Fruit fly (Drosophila melanogaster) whole organism, embryonic: ENCODE results near the gene Tengl3.

Experiments
- Ada2b ChIP-seq: fragments of 200-800 bp; sonication (Bioruptor generic); IDR thresholded peaks from 2 replicates; pipeline ENCODE4 v1.3.6; 2022; ENCODE audit warnings: missing biosample characterization, missing genetic modification characterization
- CG10321 ChIP-seq: fragments of 200-800 bp; sonication (Bioruptor generic); IDR thresholded peaks from 2 replicates; pipeline ENCODE4 v1.3.6; 2022; ENCODE audit warnings: missing biosample characterization, missing genetic modification characterization
- CG11695 ChIP-seq: fragments of 200-800 bp; sonication (Bioruptor generic); IDR thresholded peaks from 3 replicates; pipeline ENCODE4 v1.3.6; 2022; ENCODE audit warnings: missing biosample characterization, missing genetic modification characterization
- CG11696 ChIP-seq: fragments of 200-800 bp; sonication (Bioruptor generic); IDR thresholded peaks from 2 replicates; pipeline ENCODE4 v1.3.6; 2022; ENCODE audit warnings: missing biosample characterization, missing genetic modification characterization
- CG11723 ChIP-seq: fragments of 200-800 bp; sonication (Bioruptor generic); optimal IDR thresholded peaks from 2 replicates; lab custom pipeline; 2017; ENCODE audit warnings: missing biosample characterization, mild to moderate bottlenecking, missing genetic modification characterization
- CG12104 ChIP-seq: fragments of 200-800 bp; sonication (Bioruptor generic); optimal IDR thresholded peaks from 3 replicates; lab custom pipeline; 2016; ENCODE audit warnings: missing biosample characterization, missing genetic modification characterization
- CG12219 ChIP-seq: fragments of 200-800 bp; sonication (Bioruptor generic); optimal IDR thresholded peaks from 3 replicates; lab custom pipeline; 2018; ENCODE audit warnings: missing biosample characterization, mild to moderate bottlenecking, missing genetic modification characterization
- CG14014 ChIP-seq: fragments of 200-800 bp; sonication (Bioruptor generic); IDR thresholded peaks from 2 replicates; pipeline ENCODE4 v1.3.6; 2022; ENCODE audit warnings: missing biosample characterization, missing genetic modification characterization
- CG1792 ChIP-seq: fragments of 200-800 bp; sonication (Bioruptor generic); optimal IDR thresholded peaks from 2 replicates; lab custom pipeline; 2016; ENCODE audit warnings: missing biosample characterization, missing genetic modification characterization
- CG30403 ChIP-seq: fragments of 200-800 bp; sonication (Bioruptor generic); optimal IDR thresholded peaks from 3 replicates; lab custom pipeline; 2016; ENCODE audit warnings: missing biosample characterization, missing genetic modification characterization
- CG30431 ChIP-seq: fragments of 200-800 bp; sonication (Bioruptor generic); optimal IDR thresholded peaks from 2 replicates; lab custom pipeline; 2017; ENCODE audit warnings: missing biosample characterization, missing genetic modification characterization
- CG3163 ChIP-seq: fragments of 200-800 bp; sonication (Bioruptor generic); optimal IDR thresholded peaks from 3 replicates; lab custom pipeline; 2016; ENCODE audit warnings: missing biosample characterization, missing genetic modification characterization
- CG7963 ChIP-seq: fragments of 200-800 bp; sonication (Bioruptor generic); IDR thresholded peaks from 3 replicates; pipeline ENCODE4 v1.3.6; 2022; ENCODE audit warnings: missing biosample characterization, missing genetic modification characterization; ENCODE audit not compliant: partially characterized antibody
- CG8281 ChIP-seq: fragments of 200-800 bp; sonication (Bioruptor generic); optimal IDR thresholded peaks from 2 replicates; lab custom pipeline; 2018; ENCODE audit warnings: missing biosample characterization, mild to moderate bottlenecking, missing genetic modification characterization, moderate library complexity
- Camta ChIP-seq: fragments of 200-800 bp; sonication (Bioruptor generic); optimal IDR thresholded peaks from 2 replicates; lab custom pipeline; 2016; ENCODE audit warnings: missing biosample characterization, missing genetic modification characterization
- Chrac-16 ChIP-seq: fragments of 200-800 bp; sonication (Bioruptor generic); optimal IDR thresholded peaks from 3 replicates; lab custom pipeline; 2016; ENCODE audit warnings: missing biosample characterization, missing genetic modification characterization
- Dfd ChIP-seq, 2 experiments: fragments of >200 bp; optimal IDR thresholded peaks; 2 replicates each; lab custom pipeline; 2017; ENCODE audit warnings: missing biosample characterization in 2 of 2, missing genetic modification characterization in 2 of 2
- Dll ChIP-seq: fragments of 200-800 bp; sonication (Bioruptor generic); IDR thresholded peaks from 4 replicates; pipeline ENCODE4 v1.3.6; 2022; ENCODE audit warnings: missing biosample characterization, missing genetic modification characterization; ENCODE audit not compliant: partially characterized antibody
- Dref ChIP-seq: fragments of 200-800 bp; sonication (Bioruptor generic); IDR thresholded peaks from 2 replicates; pipeline ENCODE4 v1.3.6; 2022; ENCODE audit warnings: missing biosample characterization, missing genetic modification characterization
- HLH54F ChIP-seq: fragments of 200-800 bp; sonication (Bioruptor generic); optimal IDR thresholded peaks from 3 replicates; lab custom pipeline; 2016; ENCODE audit warnings: missing biosample characterization, missing genetic modification characterization
- Hand ChIP-seq: fragments of 200-800 bp; sonication (Bioruptor generic); optimal IDR thresholded peaks from 2 replicates; lab custom pipeline; 2017; ENCODE audit warnings: mild to moderate bottlenecking, missing biosample characterization, missing genetic modification reagents, missing genetic modification characterization
- Lhr ChIP-seq: fragments of 200-800 bp; sonication (Bioruptor generic); optimal IDR thresholded peaks from 3 replicates; lab custom pipeline; 2017; ENCODE audit warnings: mild to moderate bottlenecking, missing biosample characterization, missing genetic modification reagents, missing genetic modification characterization
- Mad ChIP-seq: fragments of 200-800 bp; sonication (Bioruptor generic); optimal IDR thresholded peaks from 2 replicates; lab custom pipeline; 2016; ENCODE audit warnings: missing biosample characterization, missing genetic modification characterization
- Opbp ChIP-seq: fragments of 200-800 bp; sonication (Bioruptor generic); IDR thresholded peaks from 3 replicates; pipeline ENCODE4 v1.3.6; 2022; ENCODE audit warnings: missing biosample characterization, missing genetic modification characterization; ENCODE audit not compliant: partially characterized antibody
- Taf1 ChIP-seq: fragments of 200-800 bp; sonication (Bioruptor generic); IDR thresholded peaks from 2 replicates; pipeline ENCODE4 v1.3.6; 2022; ENCODE audit warnings: missing biosample characterization, missing genetic modification characterization
- Usf ChIP-seq: fragments of 200-800 bp; sonication (Bioruptor generic); optimal IDR thresholded peaks from 2 replicates; lab custom pipeline; 2017; ENCODE audit warnings: missing genotype, missing biosample characterization, missing genetic modification characterization
- ash1 ChIP-seq: fragments of 200-800 bp; sonication (Bioruptor generic); optimal IDR thresholded peaks from 2 replicates; lab custom pipeline; 2018; ENCODE audit warnings: missing biosample characterization, mild to moderate bottlenecking, missing genetic modification characterization
- dan ChIP-seq: fragments of 200-800 bp; sonication (Bioruptor generic); IDR thresholded peaks from 2 replicates; pipeline ENCODE4 v1.3.6; 2022; ENCODE audit warnings: missing biosample characterization, missing genetic modification characterization
- danr ChIP-seq: fragments of 200-800 bp; sonication (Bioruptor generic); IDR thresholded peaks from 2 replicates; pipeline ENCODE4 v1.3.6; 2022; ENCODE audit warnings: missing biosample characterization, missing genetic modification characterization
- esg ChIP-seq: fragments of 200-800 bp; sonication (Bioruptor generic); conservative IDR thresholded peaks from 2 replicates; pipeline ENCODE4 v1.3.6; 2022; ENCODE audit warnings: missing biosample characterization, missing genetic modification characterization
- ewg ChIP-seq: fragments of 200-800 bp; sonication (Bioruptor generic); optimal IDR thresholded peaks from 3 replicates; lab custom pipeline; 2017; ENCODE audit warnings: mild to moderate bottlenecking, missing biosample characterization, missing genetic modification reagents, missing genetic modification characterization
- fd3F ChIP-seq: fragments of 200-800 bp; sonication (Bioruptor generic); optimal IDR thresholded peaks from 2 replicates; lab custom pipeline; 2018; ENCODE audit warnings: missing biosample characterization, mild to moderate bottlenecking, missing genetic modification characterization, moderate library complexity
- gem ChIP-seq: fragments of 200-800 bp; sonication (Bioruptor generic); optimal IDR thresholded peaks from 2 replicates; lab custom pipeline; 2019; ENCODE audit warnings: missing biosample characterization, mild to moderate bottlenecking, missing genetic modification characterization, moderate library complexity
- grau ChIP-seq: fragments of 200-800 bp; optimal IDR thresholded peaks from 3 replicates; lab custom pipeline; 2019; ENCODE audit warnings: missing biosample characterization, mild to moderate bottlenecking, missing genetic modification characterization, moderate library complexity
- hkb ChIP-seq, 2 experiments: fragments of 200-800 bp in 1 of 2; fragments of >200 bp in 1 of 2; sonication (Bioruptor generic) in 1 of 2; IDR thresholded peaks in 1 of 2; optimal IDR thresholded peaks in 1 of 2; 2 replicates each; pipeline versions ENCODE4 v1.3.6 to Lab custom; 2017 to 2022; ENCODE audit warnings: missing biosample characterization in 1 of 2, missing genetic modification characterization in 1 of 2
- jigr1 ChIP-seq: fragments of 200-800 bp; sonication (Bioruptor generic); IDR thresholded peaks from 3 replicates; pipeline ENCODE4 v1.3.6; 2022; ENCODE audit warnings: missing biosample characterization, missing genetic modification characterization
- lbe ChIP-seq: fragments of 200-800 bp; sonication (Bioruptor generic); optimal IDR thresholded peaks from 2 replicates; lab custom pipeline; 2016; ENCODE audit warnings: missing biosample characterization, mild to moderate bottlenecking, missing genetic modification characterization
- mirr ChIP-seq: fragments of 200-800 bp; sonication (Bioruptor generic); optimal IDR thresholded peaks from 3 replicates; lab custom pipeline; 2018; ENCODE audit warnings: missing biosample characterization, mild to moderate bottlenecking, missing genetic modification characterization
- mld ChIP-seq: fragments of 200-800 bp; sonication (Bioruptor generic); IDR thresholded peaks from 3 replicates; pipeline ENCODE4 v1.3.6; 2022; ENCODE audit warnings: missing biosample characterization, missing genetic modification characterization; ENCODE audit not compliant: partially characterized antibody
- nerfin-2 ChIP-seq: fragments of 200-800 bp; sonication (Bioruptor generic); IDR thresholded peaks from 2 replicates; pipeline ENCODE4 v1.3.6; 2022; ENCODE audit warnings: missing biosample characterization, missing genetic modification characterization; ENCODE audit not compliant: partially characterized antibody
- p53 ChIP-seq: fragments of 200-800 bp; sonication (Bioruptor generic); optimal IDR thresholded peaks from 2 replicates; lab custom pipeline; 2016; ENCODE audit warnings: missing biosample characterization, missing genetic modification characterization
- repo ChIP-seq: fragments of 200-800 bp; sonication (Bioruptor generic); optimal IDR thresholded peaks from 2 replicates; lab custom pipeline; 2016; ENCODE audit warnings: missing biosample characterization, missing genetic modification characterization
- sc ChIP-seq, 3 experiments: fragments of >200 bp in 2 of 3; fragments of 200-800 bp in 1 of 3; sonication (Bioruptor generic) in 1 of 3; optimal IDR thresholded peaks; 2 replicates in 2 of 3; 3 replicates in 1 of 3; lab custom pipeline; 2017; ENCODE audit warnings: mild to moderate bottlenecking in 1 of 3, missing biosample characterization in 1 of 3, missing genetic modification characterization in 1 of 3, missing genetic modification reagents in 1 of 3
- scrt ChIP-seq: fragments of 200-800 bp; sonication (Bioruptor generic); optimal IDR thresholded peaks from 2 replicates; lab custom pipeline; 2018; ENCODE audit warnings: missing biosample characterization, mild to moderate bottlenecking, missing genetic modification characterization, moderate library complexity
- slou ChIP-seq: fragments of 200-800 bp; sonication (Bioruptor generic); optimal IDR thresholded peaks from 3 replicates; lab custom pipeline; 2016; ENCODE audit warnings: missing biosample characterization, missing genetic modification characterization
- sug ChIP-seq: fragments of 200-800 bp; optimal IDR thresholded peaks from 2 replicates; lab custom pipeline; 2019; ENCODE audit warnings: missing biosample characterization, mild to moderate bottlenecking, missing genetic modification characterization, moderate library complexity
- tap ChIP-seq: fragments of 200-800 bp; optimal IDR thresholded peaks from 3 replicates; lab custom pipeline; 2019; ENCODE audit warnings: missing biosample characterization, mild to moderate bottlenecking, missing genetic modification characterization, moderate library complexity
- tgo ChIP-seq: fragments of 200-800 bp; sonication (Bioruptor generic); IDR thresholded peaks from 3 replicates; pipeline ENCODE4 v1.3.6; 2022; ENCODE audit warnings: missing biosample characterization, missing genetic modification characterization
- ttk ChIP-seq: fragments of 200-800 bp; sonication (Bioruptor generic); IDR thresholded peaks from 2 replicates; pipeline ENCODE4 v2.1.2; 2022; ENCODE audit warnings: missing biosample characterization, missing genetic modification characterization

Gene Tengl3

dm6 chr2L:2201107-2201561 lies 36.9 kb downstream of the Tengl3 start (continued):
- TF ChIP-seq Dll (GFP tag; lab: Robert Waterston, UW) (no peak), CG11695 (GFP tag; lab: Robert Waterston, UW) (peak; percentile 54; the same call in 1 of the 3 replicates), slou (GFP tag; lab: Kevin White, UChicago) (peak; percentile 53), Mad (peak; percentile 42), Dfd (GFP tag; optimal IDR thresholded peaks at IDR 0.05; lab: Kevin White, UChicago) (no peak), jigr1 (GFP tag; lab: Robert Waterston, UW) (no peak), dan (GFP tag; lab: Robert Waterston, UW) (no peak), tap (peak; percentile 85), Dref (GFP tag; lab: Robert Waterston, UW) (no peak), CG7963 (GFP tag; lab: Robert Waterston, UW) (no peak), fd3F (GFP tag; lab: Kevin White, UChicago) (peak; percentile 23), mirr (GFP tag; lab: Kevin White, UChicago) (no peak), CG30431 (GFP tag; lab: Kevin White, UChicago) (peak; percentile 75), ash1 (GFP tag; lab: Kevin White, UChicago) (no peak), CG11696 (0 out of 2 replicates have a peak, but pooled peaks have one; percentile 21), p53 (GFP tag; lab: Kevin White, UChicago) (peak; percentile 33), sug (tag; lab: Kevin White, UChicago) (peak; percentile 32), CG3163 (no peak), Taf1 (GFP tag; lab: Robert Waterston, UW) (no peak), danr (GFP tag; lab: Robert Waterston, UW) (peak; percentile 61; the same call in 1 of the 2 replicates), hkb (optimal IDR thresholded peaks at IDR 0.05; lab: Kevin White, UChicago) (no peak), hkb (GFP tag; IDR thresholded peaks at IDR 0.05; lab: Robert Waterston, UW) (peak; percentile 71), Ada2b (GFP tag; lab: Robert Waterston, UW) (peak; percentile 52), Usf (peak; percentile 67), grau (tag; lab: Kevin White, UChicago) (peak; percentile 75), CG30403 (peak; percentile 87), lbe (GFP tag; lab: Kevin White, UChicago) (peak; percentile 27), ewg (GFP tag; lab: Kevin White, UChicago) (peak; percentile 84), Hand (no peak), CG11723 (GFP tag; lab: Kevin White, UChicago) (peak; percentile 83), nerfin-2 (GFP tag; lab: Robert Waterston, UW) (no peak), HLH54F (GFP tag; lab: Kevin White, UChicago) (peak; percentile 33), CG1792 (GFP tag; lab: Kevin White, UChicago) (peak; percentile 39), gem (peak; percentile 91), scrt (GFP tag; lab: Kevin White, UChicago) (peak; percentile 62), CG8281 (peak; percentile 64), Chrac-16 (peak; percentile 78), Opbp (GFP tag; lab: Robert Waterston, UW) (no peak), CG10321 (GFP tag; lab: Robert Waterston, UW) (0 out of 2 replicates have a peak, but pooled peaks have one; percentile 7), mld (no peak), repo (GFP tag; lab: Kevin White, UChicago) (peak; percentile 50), Lhr (peak; percentile 86), ttk (GFP tag; lab: Robert Waterston, UW) (peak; percentile 45), Camta (peak; percentile 75), esg (GFP tag; lab: Robert Waterston, UW) (peak; percentile 49), CG14014 (GFP tag; lab: Robert Waterston, UW) (0 out of 2 replicates have a peak, but pooled peaks have one; percentile 29), CG12219 (peak; percentile 77), CG12104 (GFP tag; lab: Kevin White, UChicago) (peak; percentile 86), sc (optimal IDR thresholded peaks at IDR 0.05; lab: Kevin White, UChicago) (no peak), sc (GFP tag; optimal IDR thresholded peaks at IDR 0.05; lab: Kevin White, UChicago) (peak; percentile 96), tgo (GFP tag; lab: Robert Waterston, UW) (peak; percentile 61; the same call in 2 of the 3 replicates)
